Worm (Caenorhabditis elegans): ENCODE results near the gene rsp-5.

rsp-5 gene

ce11 chrII:6491817-6492452 is 2.0 kb downstream of the rsp-5 start, which contains the start of the genes T28D9.11 and T28D9.1:
Gene T28D9.11 (minus strand): TSS chrII:6491993.
Gene T28D9.1 (plus strand): TSS chrII:6492402.
- TF ChIP-seq ceh-91 (GFP tag; IDR thresholded peaks at IDR 0.05): 0 out of 2 replicates have a peak, but pooled peaks have one; percentile 25
- TF ChIP-seq T26A5.8 (tag; optimal IDR thresholded peaks at IDR 0.05): no peak
- no peak for TF ChIP-seq let-607 (tag; optimal IDR thresholded peaks at IDR 0.05)
- TF ChIP-seq F23B12.7 (tag; optimal IDR thresholded peaks at IDR 0.05; ENCODE audit: insufficient read depth): no peak
- peak; percentile 64 for TF ChIP-seq K12H6.12 (tag; optimal IDR thresholded peaks at IDR 0.05)
- 0 out of 2 replicates have a peak, but pooled peaks have one; percentile 76 for TF ChIP-seq bed-2 (GFP tag; IDR thresholded peaks at IDR 0.05)
- 0 out of 2 replicates have a peak, but pooled peaks have one; percentile 40 for TF ChIP-seq egl-18 (GFP tag; IDR thresholded peaks at IDR 0.05)
- TF ChIP-seq cebp-2 (GFP tag; IDR thresholded peaks at IDR 0.05): no peak
- TF ChIP-seq snpc-1.3 (tag; optimal IDR thresholded peaks at IDR 0.05; ENCODE audit: insufficient read depth): no peak
- peak; percentile 66 for TF ChIP-seq dox-1 (GFP tag; IDR thresholded peaks at IDR 0.05)
- TF ChIP-seq lin-40 (tag; optimal IDR thresholded peaks at IDR 0.05): peak; percentile 22
- TF ChIP-seq ztf-22 (GFP tag; optimal IDR thresholded peaks at IDR 0.05): peak; percentile 43
- TF ChIP-seq lin-54 (GFP tag; optimal IDR thresholded peaks at IDR 0.05): peak; percentile 46
- peak; percentile 83 for TF ChIP-seq snpc-4 (GFP tag; optimal IDR thresholded peaks at IDR 0.05)
- peak; percentile 76 to 91 (median 84) for TF ChIP-seq snpc-4 (tag; optimal IDR thresholded peaks at IDR 0.05)
- peak; percentile 72 for TF ChIP-seq attf-5 (GFP tag; optimal IDR thresholded peaks at IDR 0.05)
- no peak; the same call in 1 of the 2 replicates for TF ChIP-seq cebp-1 (GFP tag; IDR thresholded peaks at IDR 0.05)
- peak; percentile 57 for TF ChIP-seq cebp-1 (tag; optimal IDR thresholded peaks at IDR 0.05)
- TF ChIP-seq hsf-1 (GFP tag; IDR thresholded peaks at IDR 0.05): no peak
- TF ChIP-seq F33H1.4 (GFP tag; IDR thresholded peaks at IDR 0.05): peak; percentile 49
- peak; percentile 66 for TF ChIP-seq mcd-1 (GFP tag; IDR thresholded peaks at IDR 0.05)
- TF ChIP-seq ztf-18 (tag; optimal IDR thresholded peaks at IDR 0.05): peak; percentile 6
- TF ChIP-seq lsy-27 (tag; optimal IDR thresholded peaks at IDR 0.05; ENCODE audit: borderline replicate concordance, insufficient read depth): no peak
- TF ChIP-seq ztf-25 (GFP tag; IDR thresholded peaks at IDR 0.05): no peak
- TF ChIP-seq pha-4 (tag; optimal IDR thresholded peaks at IDR 0.05): no peak
- TF ChIP-seq hmg-1.2 (GFP tag; IDR thresholded peaks at IDR 0.05): peak; percentile 28; the same call in 1 of the 2 replicates
- peak; percentile 35; the same call in 1 of the 2 replicates for TF ChIP-seq egl-44 (GFP tag; IDR thresholded peaks at IDR 0.05)
- TF ChIP-seq hlh-26 (GFP tag; conservative IDR thresholded peaks at IDR 0.05): no peak
- TF ChIP-seq madf-8 (GFP tag; conservative IDR thresholded peaks at IDR 0.05): peak; percentile 23; the same call in 1 of the 2 replicates
- peak; percentile 61; the same call in 1 of the 2 replicates for TF ChIP-seq lin-26 (GFP tag; IDR thresholded peaks at IDR 0.05)
- no peak for TF ChIP-seq lsl-1 (GFP tag; optimal IDR thresholded peaks at IDR 0.05)
- no peak for TF ChIP-seq nhr-80 (tag; optimal IDR thresholded peaks at IDR 0.05)
- TF ChIP-seq B0019.2 (GFP tag; conservative IDR thresholded peaks at IDR 0.05): no peak
- peak; percentile 12 for TF ChIP-seq chd-7 (tag; optimal IDR thresholded peaks at IDR 0.05)
- peak; percentile 28 for TF ChIP-seq madf-10 (tag; optimal IDR thresholded peaks at IDR 0.05)
- TF ChIP-seq lin-35 (GFP tag; optimal IDR thresholded peaks at IDR 0.05): peak in 1 of 3 experiments; percentile 45
- TF ChIP-seq zfh-2 (GFP tag; conservative IDR thresholded peaks at IDR 0.05): peak; percentile 99
- TF ChIP-seq gei-17 (GFP tag; optimal IDR thresholded peaks at IDR 0.05): no peak
- peak; percentile 2 for TF ChIP-seq die-1 (tag; optimal IDR thresholded peaks at IDR 0.05)
- no peak for TF ChIP-seq unc-62 (GFP tag; optimal IDR thresholded peaks at IDR 0.05)
- peak; percentile 46; the same call in 1 of the 2 replicates for TF ChIP-seq K11D2.4 (GFP tag; IDR thresholded peaks at IDR 0.05)
- peak; percentile 60 for TF ChIP-seq rcor-1 (GFP tag; IDR thresholded peaks at IDR 0.05)
- TF ChIP-seq Y79H2A.3 (GFP tag; conservative IDR thresholded peaks at IDR 0.05): no peak
- 0 out of 2 replicates have a peak, but pooled peaks have one; percentile 35 for TF ChIP-seq ekl-4 (GFP tag; IDR thresholded peaks at IDR 0.05)
- peak; percentile 71 for TF ChIP-seq ceh-27 (GFP tag; optimal IDR thresholded peaks at IDR 0.05)
- TF ChIP-seq nfyb-1 (GFP tag; IDR thresholded peaks at IDR 0.05): peak; percentile 34; the same call in 1 of the 2 replicates
